Fruit fly (Drosophila melanogaster) whole organism, embryonic: ENCODE measurements around the gene mEFTs.

ENCODE experiments used
- Asciz ChIP-seq: fragments of 200-800 bp; sonication (Bioruptor generic); optimal IDR thresholded peaks from 2 replicates; lab custom pipeline; 2017; ENCODE audit warnings: missing biosample characterization, mild to moderate bottlenecking, missing genetic modification characterization, missing genetic modification reagents
- Atf-2 ChIP-seq: fragments of 200-800 bp; sonication (Bioruptor generic); optimal IDR thresholded peaks from 2 replicates; lab custom pipeline; 2016; ENCODE audit warnings: missing biosample characterization, missing genetic modification characterization
- CG12155 ChIP-seq: fragments of 200-800 bp; sonication (Bioruptor generic); optimal IDR thresholded peaks from 3 replicates; lab custom pipeline; 2016; ENCODE audit warnings: missing biosample characterization, missing genetic modification characterization
- CG13424 ChIP-seq: fragments of 200-800 bp; sonication (Bioruptor generic); optimal IDR thresholded peaks from 2 replicates; lab custom pipeline; 2019; ENCODE audit warnings: missing biosample characterization, mild to moderate bottlenecking, missing genetic modification characterization, moderate library complexity
- CG13624 ChIP-seq: fragments of 200-800 bp; sonication (Bioruptor generic); optimal IDR thresholded peaks from 2 replicates; lab custom pipeline; 2016; ENCODE audit warnings: missing biosample characterization, missing genetic modification characterization
- CG14860 ChIP-seq: fragments of 200-800 bp; sonication (Bioruptor generic); IDR thresholded peaks from 3 replicates; pipeline ENCODE4 v1.3.6; 2022; ENCODE audit warnings: missing biosample characterization, missing genetic modification characterization; ENCODE audit not compliant: partially characterized antibody
- CG15011 ChIP-seq: fragments of 200-800 bp; sonication (Bioruptor generic); optimal IDR thresholded peaks from 3 replicates; lab custom pipeline; 2018; ENCODE audit warnings: missing biosample characterization, mild to moderate bottlenecking, missing genetic modification characterization
- CG15269 ChIP-seq: fragments of 200-800 bp; sonication (Bioruptor generic); optimal IDR thresholded peaks from 2 replicates; lab custom pipeline; 2018; ENCODE audit warnings: missing biosample characterization, mild to moderate bottlenecking, missing genetic modification characterization, moderate library complexity
- CG1602 ChIP-seq: fragments of 200-800 bp; sonication (Bioruptor generic); optimal IDR thresholded peaks from 3 replicates; lab custom pipeline; 2016; ENCODE audit warnings: missing biosample characterization, missing genetic modification characterization
- CG18599 ChIP-seq: fragments of 200-800 bp; sonication (Bioruptor generic); optimal IDR thresholded peaks from 3 replicates; lab custom pipeline; 2017; ENCODE audit warnings: missing biosample characterization, missing genetic modification characterization, mild to moderate bottlenecking, moderate library complexity, missing genetic modification reagents
- CG2875 ChIP-seq: fragments of 200-800 bp; sonication (Bioruptor generic); optimal IDR thresholded peaks from 2 replicates; lab custom pipeline; 2017; ENCODE audit warnings: missing biosample characterization, mild to moderate bottlenecking, missing genetic modification characterization, missing genetic modification reagents
- CG34422 ChIP-seq: fragments of 200-800 bp; sonication (Bioruptor generic); IDR thresholded peaks from 3 replicates; pipeline ENCODE4 v1.3.6; 2022; ENCODE audit warnings: missing biosample characterization, missing genetic modification characterization
- CG5953 ChIP-seq: fragments of 200-800 bp; sonication (Bioruptor generic); IDR thresholded peaks from 2 replicates; pipeline ENCODE4 v1.3.6; 2022; ENCODE audit warnings: missing biosample characterization, missing genetic modification characterization
- CG6654 ChIP-seq: fragments of 200-800 bp; sonication (Bioruptor generic); optimal IDR thresholded peaks from 2 replicates; lab custom pipeline; 2017; ENCODE audit warnings: missing biosample characterization, mild to moderate bottlenecking, missing genetic modification characterization
- CG7556 ChIP-seq: fragments of 200-800 bp; sonication (Bioruptor generic); optimal IDR thresholded peaks from 2 replicates; lab custom pipeline; 2017; ENCODE audit warnings: missing biosample characterization, mild to moderate bottlenecking, missing genetic modification characterization
- CG7839 ChIP-seq: fragments of 200-800 bp; sonication (Bioruptor generic); optimal IDR thresholded peaks from 3 replicates; lab custom pipeline; 2018; ENCODE audit warnings: missing biosample characterization, mild to moderate bottlenecking, missing genetic modification characterization, moderate library complexity
- CG8281 ChIP-seq: fragments of 200-800 bp; sonication (Bioruptor generic); optimal IDR thresholded peaks from 2 replicates; lab custom pipeline; 2018; ENCODE audit warnings: missing biosample characterization, mild to moderate bottlenecking, missing genetic modification characterization, moderate library complexity
- CG8359 ChIP-seq: fragments of 200-800 bp; sonication (Bioruptor generic); optimal IDR thresholded peaks from 2 replicates; lab custom pipeline; 2017; ENCODE audit warnings: missing biosample characterization, mild to moderate bottlenecking, missing genetic modification characterization, borderline replicate concordance
- Dll ChIP-seq: fragments of 200-800 bp; sonication (Bioruptor generic); IDR thresholded peaks from 4 replicates; pipeline ENCODE4 v1.3.6; 2022; ENCODE audit warnings: missing biosample characterization, missing genetic modification characterization; ENCODE audit not compliant: partially characterized antibody
- HLH3B ChIP-seq: fragments of 200-800 bp; sonication (Bioruptor generic); IDR thresholded peaks from 2 replicates; pipeline ENCODE4 v1.3.6; 2022; ENCODE audit warnings: missing biosample characterization, missing genetic modification characterization
- HLH4C ChIP-seq: fragments of 200-800 bp; sonication (Bioruptor generic); IDR thresholded peaks from 3 replicates; pipeline ENCODE4 v1.3.6; 2022; ENCODE audit warnings: missing biosample characterization, missing genetic modification characterization; ENCODE audit not compliant: partially characterized antibody
- HLH54F ChIP-seq: fragments of 200-800 bp; sonication (Bioruptor generic); optimal IDR thresholded peaks from 3 replicates; lab custom pipeline; 2016; ENCODE audit warnings: missing biosample characterization, missing genetic modification characterization
- NC2β ChIP-seq: fragments of 200-800 bp; sonication (Bioruptor generic); optimal IDR thresholded peaks from 2 replicates; lab custom pipeline; 2016; ENCODE audit warnings: missing biosample characterization, missing genetic modification characterization
- Neu2 ChIP-seq: fragments of 200-800 bp; sonication (Bioruptor generic); optimal IDR thresholded peaks from 3 replicates; lab custom pipeline; 2016; ENCODE audit warnings: missing biosample characterization, missing genetic modification characterization, borderline replicate concordance
- Oaz ChIP-seq: fragments of 200-800 bp; sonication (Bioruptor generic); IDR thresholded peaks from 2 replicates; pipeline ENCODE4 v1.3.6; 2022; ENCODE audit warnings: missing biosample characterization, missing genetic modification characterization
- Sox102F ChIP-seq: fragments of 200-800 bp; sonication (Bioruptor generic); optimal IDR thresholded peaks from 2 replicates; lab custom pipeline; 2018; ENCODE audit warnings: missing biosample characterization, mild to moderate bottlenecking, missing genetic modification characterization, moderate library complexity
- Sry-β ChIP-seq: fragments of 200-800 bp; sonication (Bioruptor generic); optimal IDR thresholded peaks from 2 replicates; lab custom pipeline; 2018; ENCODE audit warnings: missing biosample characterization, mild to moderate bottlenecking, missing genetic modification characterization, moderate library complexity
- amos ChIP-seq: fragments of 200-800 bp; sonication (Bioruptor generic); IDR thresholded peaks from 2 replicates; pipeline ENCODE4 v1.3.6; 2022; ENCODE audit warnings: missing biosample characterization, missing genetic modification characterization; ENCODE audit not compliant: partially characterized antibody
- ara ChIP-seq: fragments of 200-800 bp; sonication (Bioruptor generic); IDR thresholded peaks from 2 replicates; pipeline ENCODE4 v1.3.6; 2022; ENCODE audit warnings: missing biosample characterization, missing genetic modification characterization
- bbx ChIP-seq: fragments of 200-800 bp; sonication (Bioruptor generic); IDR thresholded peaks from 2 replicates; pipeline ENCODE4 v1.3.6; 2022; ENCODE audit warnings: missing biosample characterization, missing genetic modification characterization; ENCODE audit not compliant: partially characterized antibody
- chinmo ChIP-seq: fragments of 200-800 bp; sonication (Bioruptor generic); IDR thresholded peaks from 4 replicates; pipeline ENCODE4 v1.3.6; 2022; ENCODE audit warnings: missing biosample characterization, missing genetic modification characterization; ENCODE audit not compliant: partially characterized antibody
- cwo ChIP-seq: fragments of 200-800 bp; sonication (Bioruptor generic); optimal IDR thresholded peaks from 3 replicates; lab custom pipeline; 2017; ENCODE audit warnings: missing biosample characterization, missing genetic modification characterization, mild to moderate bottlenecking, moderate library complexity, missing genetic modification reagents
- dpn ChIP-seq, 2 experiments: fragments of 200-800 bp; sonication (Bioruptor generic); optimal IDR thresholded peaks; 3 replicates each; lab custom pipeline; 2016; ENCODE audit warnings: missing biosample characterization in 2 of 2, missing genetic modification characterization in 2 of 2
- fd96Cb ChIP-seq: fragments of 200-800 bp; sonication (Bioruptor generic); optimal IDR thresholded peaks from 2 replicates; lab custom pipeline; 2018; ENCODE audit warnings: missing biosample characterization, mild to moderate bottlenecking, missing genetic modification characterization, moderate library complexity
- ftz-f1 ChIP-seq: fragments of 200-800 bp; sonication (Bioruptor generic); optimal IDR thresholded peaks from 2 replicates; lab custom pipeline; 2016; ENCODE audit warnings: missing biosample characterization, missing genetic modification characterization
- gsb-n ChIP-seq: fragments of 200-800 bp; sonication (Bioruptor generic); optimal IDR thresholded peaks from 3 replicates; lab custom pipeline; 2018; ENCODE audit warnings: missing biosample characterization, mild to moderate bottlenecking, missing genetic modification characterization
- kah ChIP-seq: fragments of 200-800 bp; sonication (Bioruptor generic); optimal IDR thresholded peaks from 2 replicates; lab custom pipeline; 2018; ENCODE audit warnings: missing biosample characterization, mild to moderate bottlenecking, missing genetic modification characterization
- lola ChIP-seq, 3 experiments: fragments of >200 bp in 2 of 3; fragments of 200-800 bp in 1 of 3; sonication (Bioruptor generic) in 1 of 3; optimal IDR thresholded peaks; 2 replicates each; lab custom pipeline; 2017 to 2019; ENCODE audit warnings: missing biosample characterization in 3 of 3, missing genetic modification characterization in 3 of 3, mild to moderate bottlenecking in 1 of 3, moderate library complexity in 1 of 3
- lov ChIP-seq, 2 experiments: fragments of 200-800 bp in 1 of 2; fragments of >200 bp in 1 of 2; sonication (Bioruptor generic) in 1 of 2; IDR thresholded peaks in 1 of 2; optimal IDR thresholded peaks in 1 of 2; 2 replicates in 1 of 2; 3 replicates in 1 of 2; pipeline versions ENCODE4 v1.3.6 to Lab custom; 2017 to 2022; ENCODE audit warnings: missing biosample characterization in 1 of 2, missing genetic modification characterization in 1 of 2
- mld ChIP-seq: fragments of 200-800 bp; sonication (Bioruptor generic); IDR thresholded peaks from 3 replicates; pipeline ENCODE4 v1.3.6; 2022; ENCODE audit warnings: missing biosample characterization, missing genetic modification characterization; ENCODE audit not compliant: partially characterized antibody
- row ChIP-seq: fragments of 200-800 bp; sonication (Bioruptor generic); IDR thresholded peaks from 3 replicates; pipeline ENCODE4 v1.3.6; 2022; ENCODE audit warnings: missing biosample characterization, missing genetic modification characterization
- shn ChIP-seq: fragments of 200-800 bp; sonication (Bioruptor generic); optimal IDR thresholded peaks from 3 replicates; lab custom pipeline; 2016; ENCODE audit warnings: missing biosample characterization, missing genetic modification characterization
- tio ChIP-seq: fragments of 200-800 bp; sonication (Bioruptor generic); optimal IDR thresholded peaks from 2 replicates; lab custom pipeline; 2017; ENCODE audit warnings: missing biosample characterization, missing genetic modification characterization, inconsistent platforms
- unc-4 ChIP-seq: fragments of 200-800 bp; sonication (Bioruptor generic); IDR thresholded peaks from 2 replicates; pipeline ENCODE4 v1.3.6; 2022; ENCODE audit warnings: missing biosample characterization, missing genetic modification characterization; ENCODE audit not compliant: partially characterized antibody
- z ChIP-seq: fragments of 200-800 bp; sonication (Bioruptor generic); IDR thresholded peaks from 3 replicates; pipeline ENCODE4 v1.3.6; 2022; ENCODE audit warnings: missing biosample characterization, missing genetic modification characterization
- zen ChIP-seq: fragments of 200-800 bp; sonication (Bioruptor generic); optimal IDR thresholded peaks from 3 replicates; lab custom pipeline; 2018; ENCODE audit warnings: missing biosample characterization, mild to moderate bottlenecking, missing genetic modification characterization, moderate library complexity

mEFTs gene

DNA sequence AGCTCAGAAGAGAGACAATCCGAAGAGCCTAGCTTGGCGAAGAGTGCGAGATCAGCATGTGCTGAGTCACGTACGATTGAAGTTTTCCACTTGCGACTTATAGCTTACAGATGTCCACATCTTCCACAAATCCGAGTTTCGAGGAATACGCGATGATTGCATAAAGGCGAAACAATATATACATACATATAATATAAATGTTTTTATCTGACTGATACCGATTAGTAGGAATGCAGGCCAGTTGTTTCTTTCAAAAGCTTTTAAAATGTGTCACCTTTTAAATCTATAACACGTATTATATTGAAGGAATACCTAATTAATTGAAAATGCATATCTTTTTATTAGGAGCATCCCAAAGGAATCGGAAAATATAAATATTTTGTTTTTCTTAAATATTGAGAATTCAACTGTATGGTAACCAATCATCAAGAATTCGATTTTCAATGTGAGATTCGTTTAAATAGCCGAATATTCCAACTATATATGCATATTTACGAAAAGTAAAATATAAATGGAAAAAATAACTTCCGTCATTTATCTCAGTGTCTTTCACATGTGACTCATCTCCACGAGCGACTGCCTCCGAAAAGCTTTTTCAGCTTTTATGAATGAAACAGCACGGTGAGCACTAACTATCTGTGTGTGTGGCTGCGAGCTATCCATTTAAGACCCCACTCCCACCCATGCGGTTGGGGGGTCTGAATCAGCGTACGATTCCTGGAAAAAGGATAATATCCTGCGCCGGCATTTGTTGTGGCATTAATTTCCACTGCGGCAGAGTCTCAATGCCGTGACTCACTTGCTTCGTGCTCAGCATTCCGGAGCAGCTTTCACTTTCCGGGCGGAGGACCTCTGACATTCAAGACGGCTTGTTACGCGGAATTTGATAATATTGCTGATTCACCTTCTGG is 50.1 kb downstream of the mEFTs start (continued):
- peak; percentile 42 for TF ChIP-seq cwo (GFP tag; lab: Kevin White, UChicago)
- TF ChIP-seq Sry-β (GFP tag; lab: Kevin White, UChicago), result no peak
- peak; percentile 34 for TF ChIP-seq Oaz
- TF ChIP-seq Dll (GFP tag; lab: Robert Waterston, UW), result no peak
- TF ChIP-seq CG6654 (GFP tag; lab: Kevin White, UChicago), result no peak
- peak; percentile 77 for TF ChIP-seq CG7556 (GFP tag; lab: Kevin White, UChicago)
- TF ChIP-seq CG15269 (tag; lab: Kevin White, UChicago), result peak; percentile 75
- no peak for TF ChIP-seq amos (GFP tag; lab: Robert Waterston, UW)
- 0 out of 3 replicates have a peak, but pooled peaks have one; percentile 38 for TF ChIP-seq CG34422
- TF ChIP-seq dpn (GFP tag; optimal IDR thresholded peaks at IDR 0.05; lab: Kevin White, UChicago), result peak; percentile 29 to 45
- peak; percentile 21 for TF ChIP-seq CG8281 (tag; lab: Kevin White, UChicago)
- no peak for TF ChIP-seq Atf-2
- TF ChIP-seq NC2β (GFP tag; lab: Kevin White, UChicago), result no peak
- TF ChIP-seq CG13624 (GFP tag; lab: Kevin White, UChicago), result peak; percentile 11
- TF ChIP-seq CG14860 (GFP tag; lab: Robert Waterston, UW), result no peak
- TF ChIP-seq kah (GFP tag; lab: Kevin White, UChicago), result no peak
- TF ChIP-seq CG13424, result peak; percentile 70
- TF ChIP-seq chinmo (GFP tag; lab: Robert Waterston, UW), result no peak
- TF ChIP-seq ara (GFP tag; lab: Robert Waterston, UW), result no peak
- TF ChIP-seq CG7839 (tag; lab: Kevin White, UChicago), result peak; percentile 75
- TF ChIP-seq mld, result no peak
- TF ChIP-seq Neu2, result no peak
- no peak for TF ChIP-seq bbx (GFP tag; lab: Robert Waterston, UW)
- TF ChIP-seq fd96Cb, result peak; percentile 35
- no peak for TF ChIP-seq z (GFP tag; lab: Robert Waterston, UW)
- peak; percentile 24 for TF ChIP-seq CG1602 (GFP tag; lab: Kevin White, UChicago)
- TF ChIP-seq HLH54F (GFP tag; lab: Kevin White, UChicago), result peak; percentile 27
- peak; percentile 64 for TF ChIP-seq CG12155 (GFP tag; lab: Kevin White, UChicago)
- TF ChIP-seq CG8359, result no peak
- no peak for TF ChIP-seq zen (tag; lab: Kevin White, UChicago)
- TF ChIP-seq ftz-f1 (GFP tag; lab: Kevin White, UChicago), result no peak
- peak; percentile 49 for TF ChIP-seq CG15011 (GFP tag; lab: Kevin White, UChicago)
- TF ChIP-seq unc-4 (GFP tag; lab: Robert Waterston, UW), result no peak
- TF ChIP-seq gsb-n (tag; lab: Kevin White, UChicago), result no peak
- TF ChIP-seq tio (GFP tag; lab: Kevin White, UChicago), result peak; percentile 1
- TF ChIP-seq Asciz (GFP tag; lab: Kevin White, UChicago), result peak; percentile 60
- no peak; the same call in 2 of the 3 replicates for TF ChIP-seq row (GFP tag; lab: Robert Waterston, UW)
- no peak; the same call in 1 of the 2 replicates for TF ChIP-seq HLH3B (GFP tag; lab: Robert Waterston, UW)
- peak; percentile 72 for TF ChIP-seq CG18599 (GFP tag; lab: Kevin White, UChicago)
- 0 out of 2 replicates have a peak, but pooled peaks have one; percentile 46 for TF ChIP-seq CG5953 (GFP tag; lab: Robert Waterston, UW)
- TF ChIP-seq HLH4C (GFP tag; lab: Robert Waterston, UW), result no peak
- TF ChIP-seq CG2875 (GFP tag; lab: Kevin White, UChicago), result peak; percentile 53
- TF ChIP-seq lola (GFP tag; optimal IDR thresholded peaks at IDR 0.05; lab: Kevin White, UChicago), result no peak
- peak; percentile 36 for TF ChIP-seq shn
- no peak for TF ChIP-seq lov (optimal IDR thresholded peaks at IDR 0.05; lab: Kevin White, UChicago)
- TF ChIP-seq lov (GFP tag; IDR thresholded peaks at IDR 0.05; lab: Robert Waterston, UW), result no peak
- peak; percentile 82 for TF ChIP-seq Sox102F (GFP tag; lab: Kevin White, UChicago)
